Worm (Caenorhabditis elegans) whole organism, early embryonic: ENCODE measurements around the gene str-134.

Experiments used
- B0310.2 ChIP-seq: sonication (generic microtip); optimal IDR thresholded peaks from 2 replicates; lab custom pipeline; 2016; ENCODE audit warnings: mild to moderate bottlenecking, missing genetic modification characterization, missing compliant biosample characterization
- ama-1 ChIP-seq: fragments of 150-350 bp; optimal IDR thresholded peaks from 2 replicates; lab custom pipeline; 2014
- ceh-36 ChIP-seq: sonication (generic microtip); optimal IDR thresholded peaks from 2 replicates; lab custom pipeline; 2016; ENCODE audit warnings: missing genetic modification characterization, inconsistent platforms, missing compliant biosample characterization
- ets-7 ChIP-seq: sonication (generic microtip); optimal IDR thresholded peaks from 2 replicates; lab custom pipeline; 2016; ENCODE audit warnings: missing genotype, missing genetic modification characterization, missing compliant biosample characterization
- pes-1 ChIP-seq: fragments of 200-800 bp; sonication (Bioruptor generic); IDR thresholded peaks from 2 replicates; pipeline ENCODE4 v1.3.6; 2022; ENCODE audit warnings: missing genetic modification reagents, missing genetic modification characterization, missing compliant biosample characterization
- tbx-11 ChIP-seq: fragments of 200-800 bp; sonication (Bioruptor generic); IDR thresholded peaks from 2 replicates; pipeline ENCODE4 v1.3.6; 2022; ENCODE audit warnings: missing genetic modification characterization, missing compliant biosample characterization
- tbx-37 ChIP-seq: fragments of 200-800 bp; sonication (Bioruptor generic); conservative IDR thresholded peaks from 2 replicates; pipeline ENCODE4 v1.3.6; 2022; ENCODE audit warnings: missing genetic modification reagents, missing genetic modification characterization, missing compliant biosample characterization

- TF ChIP-seq tbx-37 (no peak), ama-1 (lab: Kevin White, UChicago) (no peak), pes-1 (GFP tag; lab: Robert Waterston, UW) (no peak), B0310.2 (tag; lab: Kevin White, UChicago) (no peak), tbx-11 (GFP tag; lab: Robert Waterston, UW) (no peak), ets-7 (no peak), ceh-36 (tag; lab: Kevin White, UChicago) (no peak)
Measured at ce11 chrV:708808-709207, 34.6 kb upstream of the str-134 start, which contains the start of gene srbc-39.
